Worm (Caenorhabditis elegans) whole organism, L2 larva: ENCODE data around the gene hsp-4.

Source experiments
- C34F6.9 ChIP-seq: fragments of 150-350 bp; optimal IDR thresholded peaks from 2 replicates; lab custom pipeline; 2014; ENCODE audit warnings: missing biosample characterization, missing genetic modification characterization
- F13H6.1 ChIP-seq: sonication (generic microtip); optimal IDR thresholded peaks from 2 replicates; lab custom pipeline; 2016; ENCODE audit warnings: missing genetic modification characterization, missing compliant biosample characterization
- R02D3.7 ChIP-seq: fragments of 150-350 bp; optimal IDR thresholded peaks from 2 replicates; lab custom pipeline; 2014; ENCODE audit warnings: missing biosample characterization, missing genetic modification characterization
- Y55F3AM.14 ChIP-seq: fragments of 200-800 bp; sonication (Bioruptor generic); optimal IDR thresholded peaks from 2 replicates; lab custom pipeline; 2018; ENCODE audit warnings: mild to moderate bottlenecking, missing genetic modification characterization, missing compliant biosample characterization
- ZK546.5 ChIP-seq: sonication (generic microtip); optimal IDR thresholded peaks from 2 replicates; lab custom pipeline; 2017; ENCODE audit warnings: missing biosample characterization, missing genetic modification characterization
- alr-1 ChIP-seq: fragments of 150-350 bp; optimal IDR thresholded peaks from 2 replicates; lab custom pipeline; 2014; ENCODE audit warnings: missing biosample characterization, missing genetic modification characterization
- aly-2 ChIP-seq: fragments of 150-350 bp; optimal IDR thresholded peaks from 2 replicates; lab custom pipeline; 2014; ENCODE audit warnings: missing biosample characterization, missing genetic modification characterization
- blmp-1 ChIP-seq: sonication (generic microtip); optimal IDR thresholded peaks from 2 replicates; lab custom pipeline; 2017; ENCODE audit warnings: missing genetic modification characterization, mild to moderate bottlenecking, missing compliant biosample characterization, antibody characterized with exemption, moderate library complexity; ENCODE audit not compliant: insufficient read depth
- ceh-82 ChIP-seq: fragments of 150-350 bp; optimal IDR thresholded peaks from 2 replicates; lab custom pipeline; 2014; ENCODE audit warnings: missing biosample characterization, missing genetic modification characterization
- crh-2 ChIP-seq: sonication (generic microtip); optimal IDR thresholded peaks from 2 replicates; lab custom pipeline; 2017; ENCODE audit warnings: missing biosample characterization, missing genetic modification characterization
- egl-27 ChIP-seq: sonication (generic microtip); optimal IDR thresholded peaks from 3 replicates; lab custom pipeline; 2017; ENCODE audit warnings: missing biosample characterization, missing genetic modification reagents, missing genetic modification characterization
- elt-1 ChIP-seq: fragments of 150-350 bp; optimal IDR thresholded peaks from 2 replicates; lab custom pipeline; 2014; ENCODE audit warnings: missing biosample characterization, missing genetic modification characterization
- elt-3 ChIP-seq: sonication (generic microtip); optimal IDR thresholded peaks from 2 replicates; lab custom pipeline; 2017; ENCODE audit warnings: missing biosample characterization, missing genetic modification characterization
- fos-1 ChIP-seq: fragments of 150-350 bp; optimal IDR thresholded peaks from 2 replicates; lab custom pipeline; 2014; ENCODE audit warnings: missing biosample characterization, missing genetic modification characterization
- lin-11 ChIP-seq: fragments of 150-350 bp; sonication (generic microtip); optimal IDR thresholded peaks from 2 replicates; lab custom pipeline; 2014; ENCODE audit warnings: missing biosample characterization, missing genetic modification characterization, inconsistent platforms, mixed read lengths
- lin-13 ChIP-seq: fragments of 150-350 bp; optimal IDR thresholded peaks from 2 replicates; lab custom pipeline; 2014; ENCODE audit warnings: missing biosample characterization, missing genetic modification reagents, missing genetic modification characterization
- lin-39 ChIP-seq: fragments of 150-350 bp; optimal IDR thresholded peaks from 2 replicates; lab custom pipeline; 2014; ENCODE audit warnings: missing biosample characterization, missing genetic modification reagents, missing genetic modification characterization
- lsy-2 ChIP-seq, 2 experiments: fragments of 150-350 bp in 1 of 2; sonication (generic microtip) in 1 of 2; optimal IDR thresholded peaks; 2 replicates each; lab custom pipeline; 2014 to 2017; ENCODE audit warnings: missing biosample characterization in 2 of 2, missing genetic modification characterization in 2 of 2
- mab-5 ChIP-seq: fragments of 150-350 bp; optimal IDR thresholded peaks from 2 replicates; lab custom pipeline; 2014; ENCODE audit warnings: missing biosample characterization, missing genetic modification characterization
- mdl-1 ChIP-seq, 2 experiments: fragments of 150-350 bp in 1 of 2; sonication (generic microtip) in 1 of 2; optimal IDR thresholded peaks; 2 replicates each; lab custom pipeline; 2017; ENCODE audit warnings: missing biosample characterization in 2 of 2, missing genetic modification characterization in 2 of 2
- nhr-10 ChIP-seq: sonication (generic microtip); optimal IDR thresholded peaks from 2 replicates; lab custom pipeline; 2017; ENCODE audit warnings: missing biosample characterization, missing genetic modification characterization
- nhr-11 ChIP-seq: fragments of 150-350 bp; optimal IDR thresholded peaks from 2 replicates; lab custom pipeline; 2014; ENCODE audit warnings: missing biosample characterization, missing genetic modification characterization
- nhr-129 ChIP-seq: fragments of 150-350 bp; optimal IDR thresholded peaks from 2 replicates; lab custom pipeline; 2014; ENCODE audit warnings: missing biosample characterization, missing genetic modification characterization
- nhr-21 ChIP-seq: fragments of 150-350 bp; optimal IDR thresholded peaks from 2 replicates; lab custom pipeline; 2014; ENCODE audit warnings: missing biosample characterization, missing genetic modification characterization
- nhr-23 ChIP-seq: fragments of 150-350 bp; optimal IDR thresholded peaks from 2 replicates; lab custom pipeline; 2014; ENCODE audit warnings: missing biosample characterization, missing genetic modification reagents, missing genetic modification characterization
- nhr-237 ChIP-seq: fragments of 150-350 bp; optimal IDR thresholded peaks from 2 replicates; lab custom pipeline; 2014; ENCODE audit warnings: missing biosample characterization, missing genetic modification characterization
- nhr-25 ChIP-seq: fragments of 150-350 bp; sonication (generic microtip); optimal IDR thresholded peaks from 3 replicates; lab custom pipeline; 2014; ENCODE audit warnings: missing biosample characterization, missing genetic modification characterization
- nhr-6 ChIP-seq: fragments of 150-350 bp; optimal IDR thresholded peaks from 2 replicates; lab custom pipeline; 2014; ENCODE audit warnings: missing biosample characterization, missing genetic modification characterization
- nhr-77 ChIP-seq: fragments of 150-350 bp; optimal IDR thresholded peaks from 2 replicates; lab custom pipeline; 2014; ENCODE audit warnings: missing biosample characterization, missing genetic modification characterization
- peb-1 ChIP-seq: fragments of 150-350 bp; optimal IDR thresholded peaks from 2 replicates; lab custom pipeline; 2014; ENCODE audit warnings: missing biosample characterization, missing genetic modification characterization
- sem-4 ChIP-seq: fragments of 150-350 bp; optimal IDR thresholded peaks from 2 replicates; lab custom pipeline; 2014; ENCODE audit warnings: missing biosample characterization, missing genetic modification reagents, missing genetic modification characterization
- skn-1 ChIP-seq: sonication (generic microtip); optimal IDR thresholded peaks from 2 replicates; lab custom pipeline; 2017; ENCODE audit warnings: missing biosample characterization, missing genetic modification characterization
- sma-3 ChIP-seq: sonication (generic microtip); optimal IDR thresholded peaks from 2 replicates; lab custom pipeline; 2016; ENCODE audit warnings: missing genetic modification reagents, missing genetic modification characterization, missing compliant biosample characterization
- sma-9 ChIP-seq, 2 experiments: fragments of 150-350 bp in 1 of 2; sonication (generic microtip) in 1 of 2; optimal IDR thresholded peaks; 2 replicates each; lab custom pipeline; 2014 to 2016; ENCODE audit warnings: missing genetic modification characterization in 2 of 2, mild to moderate bottlenecking in 1 of 2, missing biosample characterization in 1 of 2, missing compliant biosample characterization in 1 of 2, missing genetic modification reagents in 1 of 2, moderate library complexity in 1 of 2
- snpc-4 ChIP-seq: fragments of 150-350 bp; optimal IDR thresholded peaks from 2 replicates; lab custom pipeline; 2014; ENCODE audit warnings: missing biosample characterization, missing genetic modification characterization
- unc-39 ChIP-seq: fragments of 150-350 bp; optimal IDR thresholded peaks from 2 replicates; lab custom pipeline; 2014; ENCODE audit warnings: missing biosample characterization, missing genetic modification characterization
- unc-55 ChIP-seq: fragments of 150-350 bp; sonication (generic microtip); optimal IDR thresholded peaks from 3 replicates; lab custom pipeline; 2014; ENCODE audit warnings: missing biosample characterization, missing genetic modification reagents, missing genetic modification characterization
- unc-62 ChIP-seq: fragments of 150-350 bp; optimal IDR thresholded peaks from 2 replicates; lab custom pipeline; 2014; ENCODE audit warnings: missing biosample characterization, missing genetic modification reagents, missing genetic modification characterization
- zag-1 ChIP-seq: fragments of 150-350 bp; optimal IDR thresholded peaks from 2 replicates; lab custom pipeline; 2014; ENCODE audit warnings: missing biosample characterization, missing genetic modification characterization
- ztf-1 ChIP-seq: fragments of 200-800 bp; sonication (Bioruptor generic); conservative IDR thresholded peaks from 2 replicates; pipeline ENCODE4 v1.3.6; 2022; ENCODE audit warnings: missing genetic modification characterization, missing compliant biosample characterization
- ztf-11 ChIP-seq: sonication (generic microtip); optimal IDR thresholded peaks from 2 replicates; lab custom pipeline; 2017; ENCODE audit warnings: missing biosample characterization, missing genetic modification characterization
- ztf-4 ChIP-seq: fragments of 150-350 bp; optimal IDR thresholded peaks from 2 replicates; lab custom pipeline; 2014; ENCODE audit warnings: missing biosample characterization, missing genetic modification characterization

The hsp-4 gene

DNA sequence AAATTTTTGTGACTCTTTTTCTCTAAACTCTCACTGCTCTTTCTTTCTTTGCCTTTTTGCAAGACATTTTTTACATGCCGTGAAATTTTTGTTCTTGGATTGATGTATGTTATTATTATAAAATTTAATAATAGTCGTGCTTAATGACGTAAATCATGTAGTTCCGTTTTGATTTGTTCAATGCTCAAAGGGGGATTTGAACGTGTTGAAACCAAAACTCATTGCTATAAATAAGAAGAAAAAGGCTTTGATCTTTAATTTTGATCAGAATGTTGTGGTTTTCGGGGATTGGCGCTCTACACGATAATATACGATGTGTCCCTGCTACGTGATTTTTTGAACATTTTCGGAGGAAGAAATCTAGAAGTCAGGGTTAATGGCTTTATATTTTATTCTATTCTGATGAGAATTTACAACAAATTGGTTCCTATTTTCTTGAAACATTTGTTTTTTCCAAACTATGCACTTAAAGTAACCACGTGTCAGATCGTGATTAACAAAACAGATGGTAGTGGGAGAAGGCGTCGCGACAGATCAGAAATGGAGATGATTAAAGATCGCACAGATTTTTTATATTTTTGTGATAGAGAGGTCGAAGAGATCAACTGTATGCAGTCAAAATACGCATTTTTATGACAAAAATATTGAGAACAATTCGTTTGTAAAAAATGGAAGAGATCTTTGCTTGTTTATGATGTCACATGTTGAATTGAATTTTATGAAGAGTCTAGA is 10.7 kb downstream of the hsp-4 start:
- TF ChIP-seq crh-2 (peak; percentile 20), aly-2 (no peak), sma-9 (GFP tag; optimal IDR thresholded peaks at IDR 0.05; lab: Kevin White, UChicago) (peak; percentile 30), sma-9 (tag; optimal IDR thresholded peaks at IDR 0.05; lab: Kevin White, UChicago) (no peak), nhr-25 (peak; percentile 10), lsy-2 (tag; optimal IDR thresholded peaks at IDR 0.05; lab: Kevin White, UChicago) (peak in 1 of 2 experiments; percentile 16)

DNA sequence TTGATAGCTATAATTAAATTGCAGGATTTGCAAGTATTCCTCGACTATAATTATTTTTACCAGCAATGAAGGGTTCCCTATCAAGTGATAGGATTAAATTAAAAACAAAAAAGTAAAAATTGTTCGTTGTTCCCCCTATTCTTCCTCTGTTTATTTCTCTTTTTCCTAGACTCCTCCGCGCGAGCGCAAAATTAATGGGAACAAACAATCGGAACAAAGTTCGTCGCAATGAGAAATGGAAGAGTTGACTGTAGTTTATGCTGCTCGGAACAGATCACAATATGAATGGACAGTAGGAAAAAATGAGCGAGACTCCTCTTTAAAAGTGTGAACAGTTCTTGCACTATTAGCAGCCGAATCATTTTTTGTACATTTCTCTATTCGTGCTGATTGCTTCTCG is 11.7 kb downstream of the hsp-4 start:
- TF ChIP-seq lin-11 (tag; lab: Kevin White, UChicago): no peak
- no peak for TF ChIP-seq nhr-10
- no peak for TF ChIP-seq nhr-21 (tag; lab: Kevin White, UChicago)
- no peak for TF ChIP-seq peb-1

DNA sequence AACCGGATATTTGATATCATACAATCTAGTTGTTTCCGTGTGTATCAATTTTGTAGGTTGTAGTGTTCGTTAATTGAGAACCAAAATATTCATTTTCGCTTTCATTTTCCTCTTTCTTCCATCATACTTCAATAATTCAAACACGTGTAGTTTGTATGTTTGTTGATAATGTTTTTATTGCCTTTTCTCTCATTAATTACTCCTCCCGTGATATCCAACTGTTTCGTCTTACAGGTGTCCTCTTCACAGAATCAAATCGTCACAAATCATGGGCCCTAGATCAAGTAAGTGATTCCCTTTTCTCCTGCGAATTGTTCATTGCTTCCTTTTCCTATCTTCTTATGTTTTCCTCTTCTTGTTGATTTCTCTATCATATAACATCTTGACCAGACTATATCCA is 13.4 kb downstream of the hsp-4 start, which contains the start of gene nhr-21:
TSS of gene nhr-21 (plus strand) at position 235 of the 400 bp plus-strand sequence.
- TF ChIP-seq elt-1 (tag; lab: Kevin White, UChicago) (no peak), mdl-1 (tag; optimal IDR thresholded peaks at IDR 0.05; lab: Kevin White, UChicago) (peak in 1 of 2 experiments; percentile 16), sma-9 (GFP tag; optimal IDR thresholded peaks at IDR 0.05; lab: Kevin White, UChicago) (peak; percentile 88), sma-9 (tag; optimal IDR thresholded peaks at IDR 0.05; lab: Kevin White, UChicago) (no peak), nhr-23 (tag; lab: Kevin White, UChicago) (no peak), ztf-1 (GFP tag; lab: Robert Waterston, UW) (no peak), lsy-2 (tag; optimal IDR thresholded peaks at IDR 0.05; lab: Kevin White, UChicago) (peak in 1 of 2 experiments; percentile 56), sma-3 (GFP tag; lab: Kevin White, UChicago) (peak; percentile 16), unc-62 (GFP tag; lab: Kevin White, UChicago) (no peak), ztf-4 (tag; lab: Kevin White, UChicago) (peak; percentile 49), aly-2 (no peak), sem-4 (tag; lab: Kevin White, UChicago) (peak; percentile 37), lin-39 (tag; lab: Kevin White, UChicago) (no peak), unc-55 (GFP tag; lab: Kevin White, UChicago) (no peak), nhr-25 (peak; percentile 34), egl-27 (tag; lab: Kevin White, UChicago) (peak; percentile 4), ceh-82 (no peak), nhr-11 (tag; lab: Kevin White, UChicago) (no peak), ZK546.5 (tag; lab: Kevin White, UChicago) (no peak), nhr-6 (peak; percentile 70), crh-2 (peak; percentile 65), nhr-129 (peak; percentile 67), blmp-1 (tag; lab: Kevin White, UChicago) (peak; percentile 84), nhr-77 (tag; lab: Kevin White, UChicago) (no peak), elt-3 (tag; lab: Kevin White, UChicago) (no peak), alr-1 (tag; lab: Kevin White, UChicago) (no peak)

DNA sequence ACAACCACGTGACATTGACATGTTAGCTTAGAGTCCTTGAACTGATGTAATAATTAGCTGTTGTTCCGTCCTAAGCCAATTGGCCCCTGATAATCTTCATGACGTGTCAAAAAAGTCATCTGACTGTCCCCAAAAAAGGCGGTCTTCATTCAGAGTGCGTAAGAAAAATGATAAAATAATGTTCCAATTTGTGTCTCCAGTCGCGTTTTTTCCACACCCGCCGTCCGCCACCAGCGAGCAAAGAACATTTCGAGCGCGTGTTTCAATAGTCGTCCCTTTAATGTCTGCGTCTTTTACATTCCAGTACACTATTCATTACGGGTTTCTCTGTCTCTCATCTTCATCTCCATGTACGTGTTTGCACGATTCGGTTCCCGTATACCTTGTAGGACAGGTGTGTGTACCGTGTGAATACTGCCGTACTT is 15.0 kb downstream of the hsp-4 start:
- TF ChIP-seq nhr-23 (tag; lab: Kevin White, UChicago) (no peak), ztf-11 (tag; lab: Kevin White, UChicago) (no peak), sma-9 (GFP tag; optimal IDR thresholded peaks at IDR 0.05; lab: Kevin White, UChicago) (peak; percentile 97), sma-9 (tag; optimal IDR thresholded peaks at IDR 0.05; lab: Kevin White, UChicago) (no peak), zag-1 (no peak), crh-2 (peak; percentile 94), R02D3.7 (no peak), elt-1 (tag; lab: Kevin White, UChicago) (no peak), skn-1 (tag; lab: Kevin White, UChicago) (no peak), Y55F3AM.14 (peak; percentile 50), unc-39 (tag; lab: Kevin White, UChicago) (no peak), fos-1 (tag; lab: Kevin White, UChicago) (peak; percentile 75), sma-3 (GFP tag; lab: Kevin White, UChicago) (peak; percentile 92), nhr-77 (tag; lab: Kevin White, UChicago) (no peak), lin-39 (tag; lab: Kevin White, UChicago) (no peak), ceh-82 (no peak), mdl-1 (tag; optimal IDR thresholded peaks at IDR 0.05; lab: Kevin White, UChicago) (peak; percentile 73 to 87), sem-4 (tag; lab: Kevin White, UChicago) (peak; percentile 77), blmp-1 (tag; lab: Kevin White, UChicago) (peak; percentile 90), elt-3 (tag; lab: Kevin White, UChicago) (no peak), F13H6.1 (tag; lab: Kevin White, UChicago) (peak; percentile 84), mab-5 (no peak), ztf-1 (GFP tag; lab: Robert Waterston, UW) (no peak), C34F6.9 (tag; lab: Kevin White, UChicago) (peak; percentile 70), lin-13 (peak; percentile 55), snpc-4 (tag; lab: Kevin White, UChicago) (peak; percentile 34), nhr-237 (tag; lab: Kevin White, UChicago) (no peak), ztf-4 (tag; lab: Kevin White, UChicago) (peak; percentile 72), unc-55 (GFP tag; lab: Kevin White, UChicago) (peak; percentile 73), lin-11 (tag; lab: Kevin White, UChicago) (peak; percentile 54), alr-1 (tag; lab: Kevin White, UChicago) (no peak), egl-27 (tag; lab: Kevin White, UChicago) (peak; percentile 75), unc-62 (GFP tag; lab: Kevin White, UChicago) (peak; percentile 7)
